Worm (Caenorhabditis elegans) whole organism, mixed stage, embryonic: ENCODE data around the gene Y39G8B.13.

ENCODE experiments used
- M03D4.4 ChIP-seq: sonication (generic microtip); optimal IDR thresholded peaks from 2 replicates; lab custom pipeline; 2017; ENCODE audit warnings: mild to moderate bottlenecking, missing genetic modification characterization, missing compliant biosample characterization
- bed-3 ChIP-seq: fragments of 200-800 bp; sonication (Bioruptor generic); optimal IDR thresholded peaks from 3 replicates; lab custom pipeline; 2018; ENCODE audit warnings: mild to moderate bottlenecking, missing genetic modification characterization, moderate library complexity, missing compliant biosample characterization
- blmp-1 ChIP-seq: fragments of 150-350 bp; optimal IDR thresholded peaks from 2 replicates; lab custom pipeline; 2014; ENCODE audit warnings: missing biosample characterization, missing genetic modification characterization
- ceh-39 ChIP-seq: fragments of 150-350 bp; optimal IDR thresholded peaks from 2 replicates; lab custom pipeline; 2014; ENCODE audit warnings: missing biosample characterization, missing genetic modification characterization
- ceh-43 ChIP-seq: fragments of 200-800 bp; sonication (Bioruptor generic); optimal IDR thresholded peaks from 2 replicates; lab custom pipeline; 2018; ENCODE audit warnings: mild to moderate bottlenecking, missing genetic modification characterization, moderate library complexity, missing compliant biosample characterization
- ceh-83 ChIP-seq: fragments of 200-800 bp; sonication (Bioruptor generic); optimal IDR thresholded peaks from 2 replicates; lab custom pipeline; 2018; ENCODE audit warnings: mild to moderate bottlenecking, missing genetic modification characterization, missing compliant biosample characterization
- ces-1 ChIP-seq: fragments of 150-350 bp; optimal IDR thresholded peaks from 2 replicates; lab custom pipeline; 2014; ENCODE audit warnings: missing biosample characterization, missing genetic modification reagents, missing genetic modification characterization
- cnd-1 ChIP-seq: fragments of 200-800 bp; sonication (Bioruptor generic); optimal IDR thresholded peaks from 2 replicates; lab custom pipeline; 2018; ENCODE audit warnings: mild to moderate bottlenecking, missing genetic modification characterization, missing compliant biosample characterization
- elt-1 ChIP-seq: sonication (generic microtip); optimal IDR thresholded peaks from 2 replicates; lab custom pipeline; 2017; ENCODE audit warnings: missing genetic modification characterization, mild to moderate bottlenecking, missing compliant biosample characterization, antibody characterized with exemption, moderate library complexity, borderline replicate concordance; ENCODE audit not compliant: insufficient read depth
- flh-1 ChIP-seq: fragments of 200-800 bp; sonication (Bioruptor generic); optimal IDR thresholded peaks from 2 replicates; lab custom pipeline; 2018; ENCODE audit warnings: mild to moderate bottlenecking, missing genetic modification characterization, moderate library complexity, missing compliant biosample characterization
- hlh-1 ChIP-seq: fragments of 150-350 bp; optimal IDR thresholded peaks from 2 replicates; lab custom pipeline; 2014; ENCODE audit warnings: missing biosample characterization, missing genetic modification reagents, missing genetic modification characterization
- lin-13 ChIP-seq: fragments of 150-350 bp; optimal IDR thresholded peaks from 2 replicates; lab custom pipeline; 2014; ENCODE audit warnings: missing biosample characterization, missing genetic modification characterization
- lin-32 ChIP-seq: fragments of 200-800 bp; sonication (Bioruptor generic); optimal IDR thresholded peaks from 2 replicates; lab custom pipeline; 2018; ENCODE audit warnings: mild to moderate bottlenecking, missing genetic modification characterization, missing compliant biosample characterization
- mab-5 ChIP-seq: fragments of 150-350 bp; optimal IDR thresholded peaks from 2 replicates; lab custom pipeline; 2014; ENCODE audit warnings: missing biosample characterization, missing genetic modification characterization
- mep-1 ChIP-seq: fragments of 150-350 bp; optimal IDR thresholded peaks from 2 replicates; lab custom pipeline; 2017; ENCODE audit warnings: missing biosample characterization, missing genetic modification reagents, missing genetic modification characterization, inconsistent platforms
- mls-2 ChIP-seq: sonication (generic microtip); optimal IDR thresholded peaks from 2 replicates; lab custom pipeline; 2016; ENCODE audit warnings: mild to moderate bottlenecking, missing genetic modification characterization, moderate library complexity, missing compliant biosample characterization
- nhr-2 ChIP-seq: fragments of 150-350 bp; optimal IDR thresholded peaks from 2 replicates; lab custom pipeline; 2014; ENCODE audit warnings: missing biosample characterization, missing genetic modification characterization
- nhr-237 ChIP-seq: fragments of 150-350 bp; optimal IDR thresholded peaks from 2 replicates; lab custom pipeline; 2014; ENCODE audit warnings: missing biosample characterization, missing genetic modification characterization
- nhr-28 ChIP-seq: fragments of 150-350 bp; optimal IDR thresholded peaks from 2 replicates; lab custom pipeline; 2014; ENCODE audit warnings: missing biosample characterization, missing genetic modification characterization
- nhr-76 ChIP-seq: sonication (generic microtip); optimal IDR thresholded peaks from 2 replicates; lab custom pipeline; 2017; ENCODE audit warnings: missing biosample characterization, missing genetic modification characterization
- pha-4 ChIP-seq: fragments of 150-350 bp; optimal IDR thresholded peaks from 2 replicates; lab custom pipeline; 2018; ENCODE audit warnings: missing biosample characterization, missing genetic modification reagents, missing genetic modification characterization
- sem-2 ChIP-seq: fragments of 200-800 bp; sonication (Bioruptor generic); optimal IDR thresholded peaks from 2 replicates; lab custom pipeline; 2018; ENCODE audit warnings: mild to moderate bottlenecking, missing genetic modification characterization, missing compliant biosample characterization
- snpc-4 ChIP-seq: fragments of 150-350 bp; optimal IDR thresholded peaks from 2 replicates; lab custom pipeline; 2014; ENCODE audit warnings: missing biosample characterization, missing genetic modification characterization
- tbx-8 ChIP-seq: fragments of 200-800 bp; sonication (Bioruptor generic); optimal IDR thresholded peaks from 2 replicates; lab custom pipeline; 2018; ENCODE audit warnings: mild to moderate bottlenecking, missing genetic modification characterization, moderate library complexity, missing compliant biosample characterization
- unc-120 ChIP-seq: sonication (generic microtip); optimal IDR thresholded peaks from 2 replicates; lab custom pipeline; 2017; ENCODE audit warnings: missing genetic modification characterization, missing compliant biosample characterization; ENCODE audit not compliant: poor library complexity, severe bottlenecking
- unc-39 ChIP-seq: fragments of 150-350 bp; optimal IDR thresholded peaks from 2 replicates; lab custom pipeline; 2014; ENCODE audit warnings: missing biosample characterization, missing genetic modification characterization
- unc-62 ChIP-seq: fragments of 150-350 bp; optimal IDR thresholded peaks from 2 replicates; lab custom pipeline; 2014; ENCODE audit warnings: missing biosample characterization, missing genetic modification reagents, missing genetic modification characterization
- zip-8 ChIP-seq: fragments of 150-350 bp; optimal IDR thresholded peaks from 2 replicates; lab custom pipeline; 2014; ENCODE audit warnings: missing biosample characterization, missing genetic modification characterization
- ztf-11 ChIP-seq: fragments of 150-350 bp; optimal IDR thresholded peaks from 2 replicates; lab custom pipeline; 2014; ENCODE audit warnings: missing biosample characterization, missing genetic modification characterization

Gene Y39G8B.13

DNA sequence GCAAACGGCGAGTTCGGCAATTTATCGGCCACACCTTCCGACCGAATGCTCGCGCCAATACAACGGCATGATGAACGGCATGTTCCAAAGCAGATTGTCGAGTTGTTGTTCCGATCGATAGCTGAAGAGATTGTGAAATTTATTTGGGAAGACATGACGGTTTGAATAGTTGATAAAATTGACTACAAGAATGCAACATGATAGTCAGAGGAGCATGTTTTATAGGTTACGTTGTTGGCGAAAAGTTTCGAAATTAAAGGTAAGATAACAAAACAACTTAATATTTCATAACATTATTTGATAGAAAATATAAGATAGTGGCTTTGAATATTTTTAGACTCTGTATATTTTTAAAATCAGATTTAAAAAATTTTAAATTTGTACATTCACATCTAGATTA, 37.3 kb downstream of the Y39G8B.13 start:
- no peak for TF ChIP-seq elt-1 (tag; lab: Kevin White, UChicago)
- TF ChIP-seq zip-8, result no peak
- no peak for TF ChIP-seq nhr-237 (tag; lab: Kevin White, UChicago)
- no peak for TF ChIP-seq blmp-1 (tag; lab: Kevin White, UChicago)
- no peak for TF ChIP-seq nhr-28 (tag; lab: Kevin White, UChicago)
- TF ChIP-seq unc-62 (GFP tag; lab: Kevin White, UChicago), result no peak
- no peak for TF ChIP-seq ceh-83 (GFP tag; lab: Kevin White, UChicago)
- no peak for TF ChIP-seq mep-1 (tag; lab: Kevin White, UChicago)
- no peak for TF ChIP-seq cnd-1 (tag; lab: Kevin White, UChicago)
- TF ChIP-seq lin-32 (GFP tag; lab: Kevin White, UChicago), result no peak
- no peak for TF ChIP-seq mls-2
- TF ChIP-seq tbx-8, result no peak

DNA sequence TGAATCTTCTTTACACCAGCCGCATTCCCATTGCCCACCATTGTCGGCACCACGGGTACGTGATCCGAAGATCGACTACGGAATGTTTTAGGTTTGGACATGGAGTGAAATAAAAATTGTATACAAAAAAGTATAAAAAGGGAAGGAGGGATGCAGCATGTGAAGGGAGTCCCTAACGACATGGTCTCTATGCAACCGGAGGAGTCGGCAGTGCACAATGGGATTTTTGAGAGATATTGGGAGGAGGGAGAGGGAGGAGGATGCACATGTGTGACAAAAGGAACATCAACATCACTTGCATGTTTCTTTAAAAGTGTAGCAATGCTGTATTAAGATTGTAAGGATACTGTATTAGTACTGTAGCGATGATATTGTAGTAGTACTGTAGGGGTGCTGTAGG, 43.3 kb downstream of the Y39G8B.13 start, which contains the start of gene W07G1.1:
TSS of gene W07G1.1 (minus strand) at position 101 of the 400 bp plus-strand sequence.
- no peak for TF ChIP-seq mep-1 (tag; lab: Kevin White, UChicago)
- no peak for TF ChIP-seq mls-2
- no peak for TF ChIP-seq snpc-4
- no peak for TF ChIP-seq ceh-43
- TF ChIP-seq ceh-83 (GFP tag; lab: Kevin White, UChicago), result no peak
- no peak for TF ChIP-seq ces-1 (GFP tag; lab: Kevin White, UChicago)
- TF ChIP-seq mab-5, result no peak
- TF ChIP-seq nhr-237 (tag; lab: Kevin White, UChicago), result no peak

DNA sequence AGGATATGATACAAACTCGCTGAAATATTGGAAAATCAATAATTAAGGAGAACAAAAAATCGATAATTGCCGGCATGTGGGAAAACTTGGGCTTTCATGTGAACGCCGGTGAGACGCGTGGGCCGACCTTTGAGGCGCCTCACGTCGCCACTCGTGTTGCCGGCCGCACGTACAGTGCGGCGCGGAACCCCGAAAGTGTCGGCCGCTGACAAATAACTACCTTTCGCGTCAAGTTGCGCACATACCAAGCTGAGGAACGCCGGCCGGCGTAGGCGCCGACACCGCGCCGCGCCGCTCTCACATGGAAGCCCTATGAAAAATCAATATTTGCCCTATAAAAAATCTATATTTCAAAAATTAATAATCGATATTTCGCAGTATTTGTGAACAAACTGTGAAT, 44.6 kb downstream of the Y39G8B.13 start:
- TF ChIP-seq nhr-76 (tag; lab: Kevin White, UChicago) (no peak), ztf-11 (tag; lab: Kevin White, UChicago) (no peak), tbx-8 (no peak), sem-2 (no peak)

- TF ChIP-seq elt-1 (tag; lab: Kevin White, UChicago), result no peak
- TF ChIP-seq nhr-237 (tag; lab: Kevin White, UChicago), result no peak
- TF ChIP-seq pha-4, result no peak
- no peak for TF ChIP-seq ceh-43
- TF ChIP-seq tbx-8, result no peak
- TF ChIP-seq mab-5, result no peak
- no peak for TF ChIP-seq mep-1 (tag; lab: Kevin White, UChicago)
- TF ChIP-seq ztf-11 (tag; lab: Kevin White, UChicago), result no peak
- no peak for TF ChIP-seq blmp-1 (tag; lab: Kevin White, UChicago)
- no peak for TF ChIP-seq nhr-2 (tag; lab: Kevin White, UChicago)
- TF ChIP-seq mls-2, result no peak
- no peak for TF ChIP-seq bed-3 (GFP tag; lab: Kevin White, UChicago)
- no peak for TF ChIP-seq snpc-4
- no peak for TF ChIP-seq nhr-28 (tag; lab: Kevin White, UChicago)
- no peak for TF ChIP-seq flh-1
- no peak for TF ChIP-seq lin-32 (GFP tag; lab: Kevin White, UChicago)
- TF ChIP-seq unc-120 (tag; lab: Kevin White, UChicago), result no peak
- no peak for TF ChIP-seq hlh-1 (tag; lab: Kevin White, UChicago)
- no peak for TF ChIP-seq unc-39 (tag; lab: Kevin White, UChicago)
- TF ChIP-seq cnd-1 (tag; lab: Kevin White, UChicago), result no peak
- TF ChIP-seq, all 35 proteins: peak for 0
Observed at ce11 chrII:13935907-13936306, 46.9 kb downstream of the Y39G8B.13 start.

- TF ChIP-seq M03D4.4 (tag; lab: Kevin White, UChicago) (no peak), lin-13 (tag; lab: Kevin White, UChicago) (no peak), ceh-39 (tag; lab: Kevin White, UChicago) (no peak), mls-2 (peak; percentile 4), unc-120 (tag; lab: Kevin White, UChicago) (no peak), snpc-4 (no peak), lin-32 (GFP tag; lab: Kevin White, UChicago) (no peak)
- TF ChIP-seq, all 35 proteins: peak for 1
Observed at ce11 chrII:13933534-13933933, 49.3 kb downstream of the Y39G8B.13 start.
